Fruit fly (Drosophila melanogaster): ENCODE results near the gene cdm.

The cdm gene

dm6 chr3R:18168398-18168797 is 14.9 kb downstream of the cdm start (continued):
- TF ChIP-seq CG13894 (tag; optimal IDR thresholded peaks at IDR 0.05) = peak; percentile 10
- peak; percentile 55 for TF ChIP-seq Hand (GFP tag; optimal IDR thresholded peaks at IDR 0.05)
- TF ChIP-seq Ets97D (GFP tag; optimal IDR thresholded peaks at IDR 0.05) = no peak
- TF ChIP-seq Sox100B (GFP tag; optimal IDR thresholded peaks at IDR 0.05) = no peak
- TF ChIP-seq B-H2 (GFP tag; optimal IDR thresholded peaks at IDR 0.05) = peak; percentile 55
- no peak for TF ChIP-seq CG11247 (GFP tag; IDR thresholded peaks at IDR 0.05)
- TF ChIP-seq unc-4 (GFP tag; IDR thresholded peaks at IDR 0.05; ENCODE audit: partially characterized antibody) = peak; percentile 42; the same call in 1 of the 2 replicates
- TF ChIP-seq corto (GFP tag; optimal IDR thresholded peaks at IDR 0.05) = no peak
- no peak for TF ChIP-seq CG17912 (GFP tag; optimal IDR thresholded peaks at IDR 0.05)
- peak; percentile 15 for TF ChIP-seq ftz-f1 (GFP tag; optimal IDR thresholded peaks at IDR 0.05)
- TF ChIP-seq CG13424 (tag; optimal IDR thresholded peaks at IDR 0.05) = peak; percentile 51
- no peak for TF ChIP-seq peb (GFP tag; IDR thresholded peaks at IDR 0.05)
- TF ChIP-seq row (GFP tag; IDR thresholded peaks at IDR 0.05) = peak; percentile 63
- TF ChIP-seq jumu (GFP tag; optimal IDR thresholded peaks at IDR 0.05) = no peak
- no peak for TF ChIP-seq gsb (GFP tag; IDR thresholded peaks at IDR 0.05)
- TF ChIP-seq CG14441 (GFP tag; IDR thresholded peaks at IDR 0.05) = peak; percentile 37; the same call in 1 of the 2 replicates
- no peak for TF ChIP-seq otp (GFP tag; IDR thresholded peaks at IDR 0.05)
- peak; percentile 47 for TF ChIP-seq Meics (GFP tag; optimal IDR thresholded peaks at IDR 0.05)
- peak in 1 of 2 experiments; percentile 12 for TF ChIP-seq bsh (GFP tag; optimal IDR thresholded peaks at IDR 0.05)
- peak; percentile 56; the same call in 1 of the 2 replicates for TF ChIP-seq slbo (GFP tag; IDR thresholded peaks at IDR 0.05)
- no peak for TF ChIP-seq CG7987 (GFP tag; optimal IDR thresholded peaks at IDR 0.05)
- TF ChIP-seq HLH54F (GFP tag; optimal IDR thresholded peaks at IDR 0.05) = peak; percentile 3
- TF ChIP-seq CG9932 (GFP tag; IDR thresholded peaks at IDR 0.05) = peak; percentile 70
- peak; percentile 43 for TF ChIP-seq Myb (GFP tag; optimal IDR thresholded peaks at IDR 0.05)
- TF ChIP-seq Lim3 (GFP tag; IDR thresholded peaks at IDR 0.05) = no peak
- TF ChIP-seq sens-2 (GFP tag; IDR thresholded peaks at IDR 0.05) = 0 out of 2 replicates have a peak, but pooled peaks have one; percentile 13
- no peak for TF ChIP-seq CG30020 (tag; optimal IDR thresholded peaks at IDR 0.05)
- no peak for TF ChIP-seq CG4854 (GFP tag; optimal IDR thresholded peaks at IDR 0.05)
- TF ChIP-seq Ptx1 (GFP tag; IDR thresholded peaks at IDR 0.05) = 0 out of 2 replicates have a peak, but pooled peaks have one; percentile 21
- peak; percentile 65 for TF ChIP-seq CG18599 (GFP tag; optimal IDR thresholded peaks at IDR 0.05)
- peak; percentile 28 for TF ChIP-seq pzg (GFP tag; optimal IDR thresholded peaks at IDR 0.05)
- peak; percentile 6 for TF ChIP-seq BEAF-32 (GFP tag; optimal IDR thresholded peaks at IDR 0.05)
- no peak for TF ChIP-seq wdn (GFP tag; IDR thresholded peaks at IDR 0.05)
- TF ChIP-seq lmd (GFP tag; IDR thresholded peaks at IDR 0.05) = peak; percentile 16; the same call in 1 of the 2 replicates
- no peak for TF ChIP-seq Lpt (GFP tag; optimal IDR thresholded peaks at IDR 0.05)
- peak; percentile 2 for TF ChIP-seq CG9876 (GFP tag; optimal IDR thresholded peaks at IDR 0.05)
- peak; percentile 74; the same call in 2 of the 4 replicates for TF ChIP-seq chinmo (GFP tag; IDR thresholded peaks at IDR 0.05; ENCODE audit: partially characterized antibody)
- TF ChIP-seq Dek (tag; optimal IDR thresholded peaks at IDR 0.05) = no peak
- no peak for TF ChIP-seq CG8281 (tag; optimal IDR thresholded peaks at IDR 0.05)
- TF ChIP-seq CG10147 (GFP tag; optimal IDR thresholded peaks at IDR 0.05) = no peak
- peak; percentile 18 for TF ChIP-seq Side (GFP tag; optimal IDR thresholded peaks at IDR 0.05)
- 0 out of 2 replicates have a peak, but pooled peaks have one; percentile 11 for TF ChIP-seq CG6689 (GFP tag; IDR thresholded peaks at IDR 0.05)
- TF ChIP-seq Dp (GFP tag; optimal IDR thresholded peaks at IDR 0.05) = peak; percentile 22
- no peak for TF ChIP-seq maf-S (GFP tag; optimal IDR thresholded peaks at IDR 0.05)
- no peak for TF ChIP-seq Bteb2 (GFP tag; optimal IDR thresholded peaks at IDR 0.05)
- TF ChIP-seq CG6765 (GFP tag; optimal IDR thresholded peaks at IDR 0.05) = peak; percentile 67
- no peak for TF ChIP-seq sna (GFP tag; IDR thresholded peaks at IDR 0.05; ENCODE audit: partially characterized antibody)
- TF ChIP-seq CG5180 (GFP tag; optimal IDR thresholded peaks at IDR 0.05) = peak; percentile 13
- no peak for TF ChIP-seq chm (GFP tag; IDR thresholded peaks at IDR 0.05)
- no peak for TF ChIP-seq lov (optimal IDR thresholded peaks at IDR 0.05)
- no peak for TF ChIP-seq lov (GFP tag; IDR thresholded peaks at IDR 0.05)
